Fruit fly (Drosophila melanogaster) ovary, adult (tissue): ENCODE measurements around the gene awd.

Source experiments
- CG17801 ChIP-seq: fragments of 200-800 bp; optimal IDR thresholded peaks from 2 replicates; lab custom pipeline; 2019; ENCODE audit warnings: missing biosample characterization, mild to moderate bottlenecking, missing genetic modification characterization, moderate library complexity; ENCODE audit not compliant: partially characterized antibody

awd gene

dm6 chr3R:31745629-31746081 lies at the start of gene awd:
Gene awd (minus strand): TSS chr3R:31746077.
- TF ChIP-seq CG17801 (GFP tag; lab: Kevin White, UChicago): peak; percentile 64

- peak; percentile 52 for TF ChIP-seq CG17801 (GFP tag; lab: Kevin White, UChicago)
These were observed 48.6 kb upstream of the awd start for dm6 chr3R:31794457-31794856.

- peak; percentile 55 for TF ChIP-seq CG17801 (GFP tag; lab: Kevin White, UChicago)
These were observed 48.0 kb upstream of the awd start, which contains the start of the genes Mccc1 and Acf for dm6 chr3R:31793664-31794417. Gene Mccc1 (minus strand): TSS chr3R:31793907. Gene Acf (plus strand): TSS chr3R:31793981.

- TF ChIP-seq CG17801 (GFP tag; lab: Kevin White, UChicago): no peak
These were observed 31.7 kb upstream of the awd start for dm6 chr3R:31777482-31778165.

- peak; percentile 75 for TF ChIP-seq CG17801 (GFP tag; lab: Kevin White, UChicago)
These were observed 30.9 kb upstream of the awd start, which contains the start of the genes CG2126 and faf for dm6 chr3R:31776583-31777362. Gene CG2126 (minus strand): TSS chr3R:31776652. Gene faf (plus strand): TSS chr3R:31777020.

- peak; percentile 6 for TF ChIP-seq CG17801 (GFP tag; lab: Kevin White, UChicago)
These were observed 26.1 kb upstream of the awd start, which contains the start of the genes betaGlu and sip3 for dm6 chr3R:31771790-31772576. Gene betaGlu (minus strand): TSS chr3R:31771848. Gene sip3 (plus strand): TSS chr3R:31772219.

- no peak for TF ChIP-seq CG17801 (GFP tag; lab: Kevin White, UChicago)
These were observed 22.3 kb upstream of the awd start for dm6 chr3R:31768198-31768597.

dm6 chr3R:31767528-31767927 lies 21.7 kb upstream of the awd start:
- no peak for TF ChIP-seq CG17801 (GFP tag; lab: Kevin White, UChicago)

- TF ChIP-seq CG17801 (GFP tag; lab: Kevin White, UChicago): no peak
These were observed 19.3 kb upstream of the awd start for dm6 chr3R:31765145-31765544.

dm6 chr3R:31764672-31765071 lies 18.8 kb upstream of the awd start, which contains the start of gene CG2150:
Gene CG2150 (minus strand): TSS chr3R:31764772.
- TF ChIP-seq CG17801 (GFP tag; lab: Kevin White, UChicago): no peak

dm6 chr3R:31762672-31763071 lies 16.8 kb upstream of the awd start:
- no peak for TF ChIP-seq CG17801 (GFP tag; lab: Kevin White, UChicago)

dm6 chr3R:31761529-31762009 lies 15.7 kb upstream of the awd start, which contains the start of gene Smvt:
Gene Smvt (minus strand): TSS chr3R:31761579.
- TF ChIP-seq CG17801 (GFP tag; lab: Kevin White, UChicago): no peak

dm6 chr3R:31758587-31759167 lies 12.8 kb upstream of the awd start, which contains the start of gene CG2187:
Gene CG2187 (minus strand): TSS chr3R:31758637.
- TF ChIP-seq CG17801 (GFP tag; lab: Kevin White, UChicago): no peak
